Fruit fly (Drosophila melanogaster) whole organism, embryonic: ENCODE results near the gene RpS28-like.

ENCODE experiments used
- Ada2b ChIP-seq: fragments of 200-800 bp; sonication (Bioruptor generic); IDR thresholded peaks from 2 replicates; pipeline ENCODE4 v1.3.6; 2022; ENCODE audit warnings: missing biosample characterization, missing genetic modification characterization
- Atf3 ChIP-seq: fragments of 200-800 bp; sonication (Bioruptor generic); optimal IDR thresholded peaks from 3 replicates; lab custom pipeline; 2016; ENCODE audit warnings: missing biosample characterization, missing genetic modification characterization
- B-H1 ChIP-seq: fragments of 200-800 bp; sonication (Bioruptor generic); IDR thresholded peaks from 3 replicates; pipeline ENCODE4 v1.3.6; 2022; ENCODE audit warnings: missing biosample characterization, missing genetic modification characterization
- CG1024 ChIP-seq: fragments of 200-800 bp; sonication (Bioruptor generic); IDR thresholded peaks from 2 replicates; pipeline ENCODE4 v1.3.6; 2022; ENCODE audit warnings: missing biosample characterization, missing genetic modification characterization
- CG12071 ChIP-seq: fragments of 200-800 bp; sonication (Bioruptor generic); optimal IDR thresholded peaks from 3 replicates; lab custom pipeline; 2018; ENCODE audit warnings: missing biosample characterization, mild to moderate bottlenecking, missing genetic modification characterization
- CG12769 ChIP-seq: fragments of 200-800 bp; sonication (Bioruptor generic); optimal IDR thresholded peaks from 2 replicates; lab custom pipeline; 2019; ENCODE audit warnings: missing biosample characterization, mild to moderate bottlenecking, missing genetic modification characterization, moderate library complexity
- CG13123 ChIP-seq: fragments of 200-800 bp; sonication (Bioruptor generic); optimal IDR thresholded peaks from 2 replicates; lab custom pipeline; 2016; ENCODE audit warnings: missing biosample characterization, missing genetic modification characterization
- CG13424 ChIP-seq: fragments of 200-800 bp; sonication (Bioruptor generic); optimal IDR thresholded peaks from 2 replicates; lab custom pipeline; 2019; ENCODE audit warnings: missing biosample characterization, mild to moderate bottlenecking, missing genetic modification characterization, moderate library complexity
- CG14050 ChIP-seq: fragments of 200-800 bp; sonication (Bioruptor generic); IDR thresholded peaks from 3 replicates; pipeline ENCODE4 v1.3.6; 2022; ENCODE audit warnings: missing biosample characterization, missing genetic modification characterization
- CG1602 ChIP-seq: fragments of 200-800 bp; sonication (Bioruptor generic); optimal IDR thresholded peaks from 3 replicates; lab custom pipeline; 2016; ENCODE audit warnings: missing biosample characterization, missing genetic modification characterization
- CG18011 ChIP-seq: fragments of 200-800 bp; sonication (Bioruptor generic); optimal IDR thresholded peaks from 2 replicates; lab custom pipeline; 2017; ENCODE audit warnings: missing biosample characterization, missing genetic modification characterization, mild to moderate bottlenecking, moderate library complexity, missing genotype
- CG18619 ChIP-seq: fragments of 200-800 bp; sonication (Bioruptor generic); optimal IDR thresholded peaks from 3 replicates; lab custom pipeline; 2017; ENCODE audit warnings: missing biosample characterization, mild to moderate bottlenecking, missing genetic modification characterization
- CG5245 ChIP-seq: fragments of 200-800 bp; sonication (Bioruptor generic); optimal IDR thresholded peaks from 3 replicates; lab custom pipeline; 2016; ENCODE audit warnings: missing biosample characterization, missing genetic modification characterization
- CG8478 ChIP-seq: fragments of >200 bp; optimal IDR thresholded peaks from 2 replicates; lab custom pipeline; 2018
- CG9215 ChIP-seq: fragments of 200-800 bp; sonication (Bioruptor generic); IDR thresholded peaks from 2 replicates; pipeline ENCODE4 v1.3.6; 2022; ENCODE audit warnings: missing biosample characterization, missing genetic modification characterization
- CG9797 ChIP-seq: fragments of 200-800 bp; sonication (Bioruptor generic); optimal IDR thresholded peaks from 3 replicates; lab custom pipeline; 2018; ENCODE audit warnings: missing biosample characterization, mild to moderate bottlenecking, missing genetic modification characterization
- D19A ChIP-seq: fragments of 200-800 bp; optimal IDR thresholded peaks from 3 replicates; lab custom pipeline; 2019; ENCODE audit warnings: missing biosample characterization, mild to moderate bottlenecking, missing genetic modification characterization, moderate library complexity
- E2f2 ChIP-seq: fragments of 200-800 bp; sonication (Bioruptor generic); IDR thresholded peaks from 2 replicates; pipeline ENCODE4 v1.3.6; 2022; ENCODE audit warnings: missing biosample characterization, missing genetic modification characterization
- Gsc ChIP-seq: fragments of 200-800 bp; sonication (Bioruptor generic); IDR thresholded peaks from 2 replicates; pipeline ENCODE4 v1.3.6; 2022; ENCODE audit warnings: missing biosample characterization, missing genetic modification characterization
- Hand ChIP-seq: fragments of 200-800 bp; sonication (Bioruptor generic); optimal IDR thresholded peaks from 2 replicates; lab custom pipeline; 2017; ENCODE audit warnings: mild to moderate bottlenecking, missing biosample characterization, missing genetic modification reagents, missing genetic modification characterization
- HmgZ ChIP-seq: fragments of 200-800 bp; sonication (Bioruptor generic); optimal IDR thresholded peaks from 2 replicates; lab custom pipeline; 2018; ENCODE audit warnings: missing biosample characterization, mild to moderate bottlenecking, missing genetic modification characterization
- Hsf ChIP-seq: fragments of 200-800 bp; sonication (Bioruptor generic); optimal IDR thresholded peaks from 3 replicates; lab custom pipeline; 2016; ENCODE audit warnings: missing biosample characterization, missing genetic modification characterization
- Mad ChIP-seq: fragments of 200-800 bp; sonication (Bioruptor generic); optimal IDR thresholded peaks from 2 replicates; lab custom pipeline; 2016; ENCODE audit warnings: missing biosample characterization, missing genetic modification characterization
- Neu2 ChIP-seq: fragments of 200-800 bp; sonication (Bioruptor generic); optimal IDR thresholded peaks from 3 replicates; lab custom pipeline; 2016; ENCODE audit warnings: missing biosample characterization, missing genetic modification characterization, borderline replicate concordance
- Optix ChIP-seq: fragments of 200-800 bp; sonication (Bioruptor generic); IDR thresholded peaks from 3 replicates; pipeline ENCODE4 v1.3.6; 2022; ENCODE audit warnings: missing biosample characterization, missing genetic modification characterization
- Ptx1 ChIP-seq: fragments of 200-800 bp; sonication (Bioruptor generic); IDR thresholded peaks from 2 replicates; pipeline ENCODE4 v1.3.6; 2022; ENCODE audit warnings: missing biosample characterization, missing genetic modification characterization
- Spps ChIP-seq: fragments of 200-800 bp; sonication (Bioruptor generic); optimal IDR thresholded peaks from 2 replicates; lab custom pipeline; 2018; ENCODE audit warnings: missing biosample characterization, mild to moderate bottlenecking, missing genetic modification characterization
- YL-1 ChIP-seq: fragments of 200-800 bp; sonication (Bioruptor generic); optimal IDR thresholded peaks from 3 replicates; lab custom pipeline; 2017; ENCODE audit warnings: missing biosample characterization, mild to moderate bottlenecking, missing genetic modification characterization
- ab ChIP-seq: fragments of 200-800 bp; sonication (Bioruptor generic); optimal IDR thresholded peaks from 2 replicates; lab custom pipeline; 2016; ENCODE audit warnings: missing biosample characterization, missing genetic modification characterization
- ap ChIP-seq: fragments of 200-800 bp; sonication (Bioruptor generic); IDR thresholded peaks from 2 replicates; pipeline ENCODE4 v1.3.6; 2022; ENCODE audit warnings: missing biosample characterization, missing genetic modification characterization
- ara ChIP-seq: fragments of 200-800 bp; sonication (Bioruptor generic); IDR thresholded peaks from 2 replicates; pipeline ENCODE4 v1.3.6; 2022; ENCODE audit warnings: missing biosample characterization, missing genetic modification characterization
- chinmo ChIP-seq: fragments of 200-800 bp; sonication (Bioruptor generic); IDR thresholded peaks from 4 replicates; pipeline ENCODE4 v1.3.6; 2022; ENCODE audit warnings: missing biosample characterization, missing genetic modification characterization; ENCODE audit not compliant: partially characterized antibody
- crol ChIP-seq: fragments of 200-800 bp; sonication (Bioruptor generic); IDR thresholded peaks from 2 replicates; pipeline ENCODE4 v1.3.6; 2022; ENCODE audit warnings: missing biosample characterization, missing genetic modification characterization
- da ChIP-seq: fragments of 200-800 bp; sonication (Bioruptor generic); optimal IDR thresholded peaks from 2 replicates; lab custom pipeline; 2016; ENCODE audit warnings: missing biosample characterization, missing genetic modification characterization
- esg ChIP-seq: fragments of 200-800 bp; sonication (Bioruptor generic); conservative IDR thresholded peaks from 2 replicates; pipeline ENCODE4 v1.3.6; 2022; ENCODE audit warnings: missing biosample characterization, missing genetic modification characterization
- fd102C ChIP-seq: fragments of 200-800 bp; sonication (Bioruptor generic); optimal IDR thresholded peaks from 2 replicates; lab custom pipeline; 2018; ENCODE audit warnings: missing biosample characterization, mild to moderate bottlenecking, missing genetic modification characterization, moderate library complexity
- jigr1 ChIP-seq: fragments of 200-800 bp; sonication (Bioruptor generic); IDR thresholded peaks from 3 replicates; pipeline ENCODE4 v1.3.6; 2022; ENCODE audit warnings: missing biosample characterization, missing genetic modification characterization
- kay ChIP-seq: fragments of 200-800 bp; sonication (Bioruptor generic); optimal IDR thresholded peaks from 2 replicates; lab custom pipeline; 2016; ENCODE audit warnings: missing biosample characterization, missing genetic modification characterization
- lola ChIP-seq, 3 experiments: fragments of >200 bp in 2 of 3; fragments of 200-800 bp in 1 of 3; sonication (Bioruptor generic) in 1 of 3; optimal IDR thresholded peaks; 2 replicates each; lab custom pipeline; 2017 to 2019; ENCODE audit warnings: missing biosample characterization in 3 of 3, missing genetic modification characterization in 3 of 3, mild to moderate bottlenecking in 1 of 3, moderate library complexity in 1 of 3
- maf-S ChIP-seq: fragments of 200-800 bp; sonication (Bioruptor generic); optimal IDR thresholded peaks from 2 replicates; lab custom pipeline; 2016; ENCODE audit warnings: missing biosample characterization, missing genetic modification characterization
- mam ChIP-seq: fragments of 200-800 bp; sonication (Bioruptor generic); optimal IDR thresholded peaks from 3 replicates; lab custom pipeline; 2016; ENCODE audit warnings: missing biosample characterization, missing genetic modification characterization
- odd ChIP-seq: fragments of 200-800 bp; sonication (Bioruptor generic); optimal IDR thresholded peaks from 2 replicates; lab custom pipeline; 2017; ENCODE audit warnings: missing biosample characterization, mild to moderate bottlenecking, missing genetic modification characterization
- pan ChIP-seq, 4 experiments: fragments of >200 bp in 3 of 4; fragments of 200-800 bp in 1 of 4; sonication (Bioruptor generic) in 1 of 4; optimal IDR thresholded peaks in 3 of 4; IDR thresholded peaks in 1 of 4; 2 replicates each; pipeline versions ENCODE4 v1.3.6 to Lab custom; 2017 to 2022; ENCODE audit warnings: missing biosample characterization in 2 of 4, missing genetic modification characterization in 2 of 4, mixed read lengths in 1 of 4
- pum ChIP-seq: fragments of 200-800 bp; sonication (Bioruptor generic); optimal IDR thresholded peaks from 2 replicates; lab custom pipeline; 2016; ENCODE audit warnings: missing biosample characterization, missing genetic modification characterization
- sens ChIP-seq: fragments of 200-800 bp; sonication (Bioruptor generic); peaks from one replicate; lab custom pipeline; 2016; ENCODE audit warnings: missing biosample characterization, missing genetic modification characterization
- sisA ChIP-seq: fragments of 200-800 bp; sonication (Bioruptor generic); IDR thresholded peaks from 2 replicates; pipeline ENCODE4 v1.3.6; 2022; ENCODE audit warnings: missing biosample characterization, missing genetic modification characterization
- stc ChIP-seq: fragments of 200-800 bp; sonication (Bioruptor generic); IDR thresholded peaks from 2 replicates; pipeline ENCODE4 v1.3.6; 2022; ENCODE audit warnings: missing biosample characterization, missing genetic modification characterization
- tna ChIP-seq: fragments of 200-800 bp; sonication (Bioruptor generic); IDR thresholded peaks from 2 replicates; pipeline ENCODE4 v1.3.6; 2022; ENCODE audit warnings: missing biosample characterization, missing genetic modification characterization; ENCODE audit not compliant: partially characterized antibody
- zen ChIP-seq: fragments of 200-800 bp; sonication (Bioruptor generic); optimal IDR thresholded peaks from 3 replicates; lab custom pipeline; 2018; ENCODE audit warnings: missing biosample characterization, mild to moderate bottlenecking, missing genetic modification characterization, moderate library complexity
- zf30C ChIP-seq: fragments of 200-800 bp; sonication (Bioruptor generic); optimal IDR thresholded peaks from 3 replicates; lab custom pipeline; 2018; ENCODE audit warnings: missing biosample characterization, mild to moderate bottlenecking, missing genetic modification characterization

The RpS28-like gene

DNA sequence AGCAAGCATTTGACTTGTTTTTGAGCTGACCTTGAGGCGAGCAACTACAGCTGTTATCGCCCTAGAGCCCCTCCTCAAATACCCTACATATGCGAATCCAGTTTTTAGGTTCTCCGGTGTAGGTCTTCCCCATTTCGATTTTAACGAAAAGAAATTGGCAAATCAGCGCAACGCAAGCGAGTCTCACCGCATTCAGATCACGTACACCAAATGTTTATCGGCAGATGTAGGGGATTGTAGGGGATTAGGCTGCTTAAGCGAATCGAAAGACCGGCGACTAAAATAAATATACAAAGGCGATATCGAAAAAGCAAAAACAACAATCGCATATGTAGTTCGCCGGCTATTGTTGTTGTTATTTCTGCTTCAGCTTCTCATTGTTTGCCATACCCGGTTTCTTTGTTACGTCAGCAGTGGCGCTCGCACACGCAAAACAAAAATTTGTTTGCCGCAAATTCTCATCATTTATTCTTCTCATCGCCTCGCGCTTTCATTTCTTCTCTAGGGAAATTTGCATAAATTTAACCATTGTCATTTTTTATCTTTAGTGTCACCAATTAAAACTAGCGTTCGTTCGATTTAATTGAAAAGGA lies 48.5 kb upstream of the RpS28-like start (continued):
- TF ChIP-seq CG18011 (GFP tag; lab: Kevin White, UChicago) = peak; percentile 52
- TF ChIP-seq Ptx1 (GFP tag; lab: Robert Waterston, UW) = peak; percentile 79
- TF ChIP-seq Atf3 (GFP tag; lab: Kevin White, UChicago) = peak; percentile 55
- TF ChIP-seq CG14050 (GFP tag; lab: Robert Waterston, UW) = peak; percentile 50; the same call in 1 of the 3 replicates
- TF ChIP-seq chinmo = no peak
- TF ChIP-seq B-H1 (GFP tag; lab: Robert Waterston, UW) = peak; percentile 45; the same call in 1 of the 3 replicates
- peak; percentile 39; the same call in 1 of the 2 replicates for TF ChIP-seq stc (GFP tag; lab: Robert Waterston, UW)
- TF ChIP-seq Optix (GFP tag; lab: Robert Waterston, UW) = no peak
- TF ChIP-seq Hand (GFP tag; lab: Kevin White, UChicago) = no peak
- TF ChIP-seq CG12769 (tag; lab: Kevin White, UChicago) = peak; percentile 95
- no peak for TF ChIP-seq tna (GFP tag; lab: Robert Waterston, UW)
- TF ChIP-seq sisA = peak; percentile 42
- no peak for TF ChIP-seq pan (optimal IDR thresholded peaks at IDR 0.05; lab: Kevin White, UChicago)
- TF ChIP-seq pan (GFP tag; optimal IDR thresholded peaks at IDR 0.05 in 1 of 2, IDR thresholded peaks at IDR 0.05 in 1 of 2) = peak in 1 of 2 experiments; percentile 81
- TF ChIP-seq lola (GFP tag; optimal IDR thresholded peaks at IDR 0.05; lab: Kevin White, UChicago) = no peak
- peak; percentile 58 for TF ChIP-seq CG9215 (GFP tag; lab: Robert Waterston, UW)
- TF ChIP-seq CG18619 (GFP tag; lab: Kevin White, UChicago) = peak; percentile 69
- TF ChIP-seq zen = peak; percentile 21
- no peak for TF ChIP-seq crol
- peak; percentile 66 for TF ChIP-seq ap
- TF ChIP-seq Gsc (GFP tag; lab: Robert Waterston, UW) = no peak
- TF ChIP-seq CG1602 (GFP tag; lab: Kevin White, UChicago) = peak; percentile 34
- TF ChIP-seq CG12071 (GFP tag; lab: Kevin White, UChicago) = peak; percentile 75
- 0 out of 2 replicates have a peak, but pooled peaks have one; percentile 16 for TF ChIP-seq ara
- TF ChIP-seq mam = peak; percentile 88
- TF ChIP-seq ab (GFP tag; lab: Kevin White, UChicago) = no peak
- TF ChIP-seq Mad = peak; percentile 46
- TF ChIP-seq HmgZ (tag; lab: Kevin White, UChicago) = peak; percentile 64
- no peak for TF ChIP-seq zf30C
- peak; percentile 60; the same call in 1 of the 2 replicates for TF ChIP-seq esg
- no peak for TF ChIP-seq E2f2
- peak; percentile 59 for TF ChIP-seq pum (GFP tag; lab: Kevin White, UChicago)
- TF ChIP-seq fd102C (GFP tag; lab: Kevin White, UChicago) = no peak
- no peak for TF ChIP-seq D19A (tag; lab: Kevin White, UChicago)
- no peak for TF ChIP-seq jigr1 (GFP tag; lab: Robert Waterston, UW)
- no peak for TF ChIP-seq CG9797
- TF ChIP-seq Hsf (GFP tag; lab: Kevin White, UChicago) = peak; percentile 59
- peak; percentile 6 for TF ChIP-seq odd
- TF ChIP-seq YL-1 (GFP tag; lab: Kevin White, UChicago) = no peak
- peak; percentile 75 for TF ChIP-seq Ada2b (GFP tag; lab: Robert Waterston, UW)
- TF ChIP-seq Spps (tag; lab: Kevin White, UChicago) = no peak
- TF ChIP-seq CG13123 (GFP tag; lab: Kevin White, UChicago) = no peak
- peak; percentile 15 for TF ChIP-seq CG5245 (GFP tag; lab: Kevin White, UChicago)
- TF ChIP-seq sens = peak; percentile 87
- peak; percentile 4 for TF ChIP-seq kay (GFP tag; lab: Kevin White, UChicago)
- TF ChIP-seq Neu2 (GFP tag; lab: Kevin White, UChicago) = no peak
- TF ChIP-seq da = peak; percentile 45
- TF ChIP-seq CG1024 (GFP tag; lab: Robert Waterston, UW) = no peak
- TF ChIP-seq maf-S = peak; percentile 71
- TF ChIP-seq CG8478 (lab: Kevin White, UChicago) = no peak
- TF ChIP-seq CG13424 (tag; lab: Kevin White, UChicago) = peak; percentile 9
